Fruit fly (Drosophila melanogaster) whole organism, embryonic: ENCODE results near the gene Cpsf5.
A peak's percentile ranks its signal among the peaks of the same experiment; 100 is the strongest.

ENCODE experiments used
- Aef1 ChIP-seq: fragments of 200-800 bp; sonication (Bioruptor generic); IDR thresholded peaks from 3 replicates; pipeline ENCODE4 v1.3.6; 2022; ENCODE audit warnings: missing biosample characterization, missing genetic modification characterization
- B-H2 ChIP-seq: fragments of 200-800 bp; sonication (Bioruptor generic); optimal IDR thresholded peaks from 2 replicates; lab custom pipeline; 2018; ENCODE audit warnings: missing biosample characterization, mild to moderate bottlenecking, missing genetic modification characterization
- CG10209 ChIP-seq: fragments of 200-800 bp; sonication (Bioruptor generic); optimal IDR thresholded peaks from 3 replicates; lab custom pipeline; 2017; ENCODE audit warnings: missing biosample characterization, mild to moderate bottlenecking, missing genetic modification characterization, missing genetic modification reagents
- CG10274 ChIP-seq: fragments of 200-800 bp; sonication (Bioruptor generic); optimal IDR thresholded peaks from 3 replicates; lab custom pipeline; 2017; ENCODE audit warnings: missing biosample characterization, mild to moderate bottlenecking, missing genetic modification characterization
- CG10543 ChIP-seq: fragments of 200-800 bp; sonication (Bioruptor generic); optimal IDR thresholded peaks from 3 replicates; lab custom pipeline; 2017; ENCODE audit warnings: missing biosample characterization, mild to moderate bottlenecking, missing genetic modification characterization, moderate library complexity
- CG11085 ChIP-seq: fragments of 200-800 bp; sonication (Bioruptor generic); IDR thresholded peaks from 2 replicates; pipeline ENCODE4 v1.3.6; 2022; ENCODE audit warnings: missing biosample characterization, missing genetic modification characterization
- CG11247 ChIP-seq: fragments of 200-800 bp; sonication (Bioruptor generic); IDR thresholded peaks from 2 replicates; pipeline ENCODE4 v1.3.6; 2022; ENCODE audit warnings: missing biosample characterization, missing genetic modification characterization
- CG17328 ChIP-seq: fragments of 200-800 bp; sonication (Bioruptor generic); IDR thresholded peaks from 2 replicates; pipeline ENCODE4 v1.3.6; 2022; ENCODE audit warnings: missing biosample characterization, missing genetic modification characterization
- CG17359 ChIP-seq: fragments of 200-800 bp; sonication (Bioruptor generic); optimal IDR thresholded peaks from 3 replicates; lab custom pipeline; 2018; ENCODE audit warnings: missing biosample characterization, mild to moderate bottlenecking, missing genetic modification characterization, moderate library complexity
- CG18619 ChIP-seq: fragments of 200-800 bp; sonication (Bioruptor generic); optimal IDR thresholded peaks from 3 replicates; lab custom pipeline; 2017; ENCODE audit warnings: missing biosample characterization, mild to moderate bottlenecking, missing genetic modification characterization
- CG2199 ChIP-seq: fragments of 200-800 bp; sonication (Bioruptor generic); IDR thresholded peaks from 3 replicates; pipeline ENCODE4 v1.3.6; 2022; ENCODE audit warnings: missing biosample characterization, missing genetic modification characterization
- CG31388 ChIP-seq: fragments of 200-800 bp; sonication (Bioruptor generic); optimal IDR thresholded peaks from 2 replicates; lab custom pipeline; 2016; ENCODE audit warnings: missing biosample characterization, missing genetic modification characterization
- CG33213 ChIP-seq: fragments of 200-800 bp; sonication (Bioruptor generic); optimal IDR thresholded peaks from 3 replicates; lab custom pipeline; 2016; ENCODE audit warnings: missing biosample characterization, missing genetic modification characterization
- CG34422 ChIP-seq: fragments of 200-800 bp; sonication (Bioruptor generic); IDR thresholded peaks from 3 replicates; pipeline ENCODE4 v1.3.6; 2022; ENCODE audit warnings: missing biosample characterization, missing genetic modification characterization
- CG3838 ChIP-seq: fragments of 200-800 bp; sonication (Bioruptor generic); optimal IDR thresholded peaks from 3 replicates; lab custom pipeline; 2016; ENCODE audit warnings: missing biosample characterization, missing genetic modification characterization
- CG43689 ChIP-seq: fragments of 200-800 bp; sonication (Bioruptor generic); IDR thresholded peaks from 2 replicates; pipeline ENCODE4 v1.3.6; 2022; ENCODE audit warnings: missing biosample characterization, missing genetic modification characterization
- CG5953 ChIP-seq: fragments of 200-800 bp; sonication (Bioruptor generic); IDR thresholded peaks from 2 replicates; pipeline ENCODE4 v1.3.6; 2022; ENCODE audit warnings: missing biosample characterization, missing genetic modification characterization
- CG6689 ChIP-seq: fragments of 200-800 bp; sonication (Bioruptor generic); IDR thresholded peaks from 2 replicates; pipeline ENCODE4 v1.3.6; 2022; ENCODE audit warnings: missing biosample characterization, missing genetic modification characterization
- CG6854 ChIP-seq: fragments of 200-800 bp; sonication (Bioruptor generic); optimal IDR thresholded peaks from 3 replicates; lab custom pipeline; 2017; ENCODE audit warnings: missing biosample characterization, mild to moderate bottlenecking, missing genetic modification characterization
- CG9797 ChIP-seq: fragments of 200-800 bp; sonication (Bioruptor generic); optimal IDR thresholded peaks from 3 replicates; lab custom pipeline; 2018; ENCODE audit warnings: missing biosample characterization, mild to moderate bottlenecking, missing genetic modification characterization
- Med ChIP-seq: fragments of 200-800 bp; sonication (Bioruptor generic); peaks from one replicate; lab custom pipeline; 2016; ENCODE audit warnings: missing biosample characterization, missing genetic modification characterization, mild to moderate bottlenecking, inconsistent platforms, moderate library complexity
- Meics ChIP-seq: fragments of 200-800 bp; sonication (Bioruptor generic); optimal IDR thresholded peaks from 2 replicates; lab custom pipeline; 2017; ENCODE audit warnings: missing biosample characterization, mild to moderate bottlenecking, missing genetic modification characterization
- NC2β ChIP-seq: fragments of 200-800 bp; sonication (Bioruptor generic); optimal IDR thresholded peaks from 2 replicates; lab custom pipeline; 2016; ENCODE audit warnings: missing biosample characterization, missing genetic modification characterization
- Nf-YC ChIP-seq: fragments of 200-800 bp; optimal IDR thresholded peaks from 3 replicates; lab custom pipeline; 2019; ENCODE audit warnings: missing biosample characterization, mild to moderate bottlenecking, missing genetic modification characterization, moderate library complexity
- Poxn ChIP-seq: fragments of 200-800 bp; sonication (Bioruptor generic); IDR thresholded peaks from 2 replicates; pipeline ENCODE4 v1.3.6; 2022; ENCODE audit warnings: missing biosample characterization, missing genetic modification characterization
- Scr ChIP-seq: fragments of 200-800 bp; sonication (Bioruptor generic); IDR thresholded peaks from 2 replicates; pipeline ENCODE4 v1.3.6; 2022; ENCODE audit warnings: missing biosample characterization, missing genetic modification characterization; ENCODE audit not compliant: partially characterized antibody
- Sox100B ChIP-seq: fragments of 200-800 bp; sonication (Bioruptor generic); optimal IDR thresholded peaks from 3 replicates; lab custom pipeline; 2018; ENCODE audit warnings: missing biosample characterization, mild to moderate bottlenecking, missing genetic modification characterization
- YL-1 ChIP-seq: fragments of 200-800 bp; sonication (Bioruptor generic); optimal IDR thresholded peaks from 3 replicates; lab custom pipeline; 2017; ENCODE audit warnings: missing biosample characterization, mild to moderate bottlenecking, missing genetic modification characterization
- al ChIP-seq: fragments of 200-800 bp; sonication (Bioruptor generic); IDR thresholded peaks from 2 replicates; pipeline ENCODE4 v1.3.6; 2022; ENCODE audit warnings: missing biosample characterization, missing genetic modification characterization
- corto ChIP-seq: fragments of 200-800 bp; sonication (Bioruptor generic); optimal IDR thresholded peaks from 2 replicates; lab custom pipeline; 2016; ENCODE audit warnings: missing biosample characterization, mild to moderate bottlenecking, missing genetic modification characterization, moderate library complexity
- crp ChIP-seq, 2 experiments: fragments of 200-800 bp; sonication (Bioruptor generic); optimal IDR thresholded peaks; 2 replicates in 1 of 2; 3 replicates in 1 of 2; lab custom pipeline; 2017; ENCODE audit warnings: missing biosample characterization in 2 of 2, missing genetic modification characterization in 2 of 2, mild to moderate bottlenecking in 1 of 2, moderate library complexity in 1 of 2
- dan ChIP-seq: fragments of 200-800 bp; sonication (Bioruptor generic); IDR thresholded peaks from 2 replicates; pipeline ENCODE4 v1.3.6; 2022; ENCODE audit warnings: missing biosample characterization, missing genetic modification characterization
- dm ChIP-seq: fragments of 200-800 bp; sonication (Bioruptor generic); optimal IDR thresholded peaks from 3 replicates; lab custom pipeline; 2016; ENCODE audit warnings: missing biosample characterization, missing genetic modification characterization
- dpn ChIP-seq, 2 experiments: fragments of 200-800 bp; sonication (Bioruptor generic); optimal IDR thresholded peaks; 3 replicates each; lab custom pipeline; 2016; ENCODE audit warnings: missing biosample characterization in 2 of 2, missing genetic modification characterization in 2 of 2
- ems ChIP-seq: fragments of 200-800 bp; sonication (Bioruptor generic); optimal IDR thresholded peaks from 3 replicates; lab custom pipeline; 2016; ENCODE audit warnings: missing biosample characterization, missing genetic modification characterization
- ewg ChIP-seq: fragments of 200-800 bp; sonication (Bioruptor generic); optimal IDR thresholded peaks from 3 replicates; lab custom pipeline; 2017; ENCODE audit warnings: mild to moderate bottlenecking, missing biosample characterization, missing genetic modification reagents, missing genetic modification characterization
- fru ChIP-seq: fragments of >200 bp; optimal IDR thresholded peaks from 2 replicates; lab custom pipeline; 2017
- jigr1 ChIP-seq: fragments of 200-800 bp; sonication (Bioruptor generic); IDR thresholded peaks from 3 replicates; pipeline ENCODE4 v1.3.6; 2022; ENCODE audit warnings: missing biosample characterization, missing genetic modification characterization
- kah ChIP-seq: fragments of 200-800 bp; sonication (Bioruptor generic); optimal IDR thresholded peaks from 2 replicates; lab custom pipeline; 2018; ENCODE audit warnings: missing biosample characterization, mild to moderate bottlenecking, missing genetic modification characterization
- klu ChIP-seq: fragments of 200-800 bp; sonication (Bioruptor generic); IDR thresholded peaks from 2 replicates; pipeline ENCODE4 v1.3.6; 2022; ENCODE audit warnings: missing biosample characterization, missing genetic modification characterization
- lmd ChIP-seq: fragments of 200-800 bp; sonication (Bioruptor generic); IDR thresholded peaks from 2 replicates; pipeline ENCODE4 v1.3.6; 2022; ENCODE audit warnings: missing biosample characterization, missing genetic modification characterization
- nom ChIP-seq: fragments of 200-800 bp; sonication (Bioruptor generic); optimal IDR thresholded peaks from 2 replicates; lab custom pipeline; 2017; ENCODE audit warnings: missing biosample characterization, missing genetic modification characterization, mild to moderate bottlenecking, moderate library complexity, missing genetic modification reagents
- pb ChIP-seq: fragments of 200-800 bp; sonication (Bioruptor generic); optimal IDR thresholded peaks from 3 replicates; lab custom pipeline; 2016; ENCODE audit warnings: missing biosample characterization, missing genetic modification characterization
- prd ChIP-seq, 3 experiments: fragments of >200 bp in 2 of 3; fragments of 200-800 bp in 1 of 3; sonication (Bioruptor generic) in 1 of 3; optimal IDR thresholded peaks in 2 of 3; IDR thresholded peaks in 1 of 3; 2 replicates in 2 of 3; 3 replicates in 1 of 3; pipeline versions ENCODE4 v1.3.6 to Lab custom; 2017 to 2022; ENCODE audit warnings: missing biosample characterization in 1 of 3, missing genetic modification characterization in 1 of 3
- sens ChIP-seq: fragments of 200-800 bp; sonication (Bioruptor generic); peaks from one replicate; lab custom pipeline; 2016; ENCODE audit warnings: missing biosample characterization, missing genetic modification characterization
- sqz ChIP-seq: fragments of 200-800 bp; sonication (Bioruptor generic); optimal IDR thresholded peaks from 3 replicates; lab custom pipeline; 2018; ENCODE audit warnings: missing biosample characterization, mild to moderate bottlenecking, missing genetic modification characterization
- tgo ChIP-seq: fragments of 200-800 bp; sonication (Bioruptor generic); IDR thresholded peaks from 3 replicates; pipeline ENCODE4 v1.3.6; 2022; ENCODE audit warnings: missing biosample characterization, missing genetic modification characterization
- usp ChIP-seq: fragments of >200 bp; optimal IDR thresholded peaks from 2 replicates; lab custom pipeline; 2017; ENCODE audit warnings: missing biosample characterization, missing genetic modification characterization
- vnd ChIP-seq: fragments of 200-800 bp; sonication (Bioruptor generic); IDR thresholded peaks from 3 replicates; pipeline ENCODE4 v1.3.6; 2022; ENCODE audit warnings: missing biosample characterization, missing genetic modification characterization; ENCODE audit not compliant: partially characterized antibody
- wor ChIP-seq: fragments of 200-800 bp; sonication (Bioruptor generic); IDR thresholded peaks from 2 replicates; pipeline ENCODE4 v1.3.6; 2022; ENCODE audit warnings: missing biosample characterization, missing genetic modification characterization

Gene Cpsf5

DNA sequence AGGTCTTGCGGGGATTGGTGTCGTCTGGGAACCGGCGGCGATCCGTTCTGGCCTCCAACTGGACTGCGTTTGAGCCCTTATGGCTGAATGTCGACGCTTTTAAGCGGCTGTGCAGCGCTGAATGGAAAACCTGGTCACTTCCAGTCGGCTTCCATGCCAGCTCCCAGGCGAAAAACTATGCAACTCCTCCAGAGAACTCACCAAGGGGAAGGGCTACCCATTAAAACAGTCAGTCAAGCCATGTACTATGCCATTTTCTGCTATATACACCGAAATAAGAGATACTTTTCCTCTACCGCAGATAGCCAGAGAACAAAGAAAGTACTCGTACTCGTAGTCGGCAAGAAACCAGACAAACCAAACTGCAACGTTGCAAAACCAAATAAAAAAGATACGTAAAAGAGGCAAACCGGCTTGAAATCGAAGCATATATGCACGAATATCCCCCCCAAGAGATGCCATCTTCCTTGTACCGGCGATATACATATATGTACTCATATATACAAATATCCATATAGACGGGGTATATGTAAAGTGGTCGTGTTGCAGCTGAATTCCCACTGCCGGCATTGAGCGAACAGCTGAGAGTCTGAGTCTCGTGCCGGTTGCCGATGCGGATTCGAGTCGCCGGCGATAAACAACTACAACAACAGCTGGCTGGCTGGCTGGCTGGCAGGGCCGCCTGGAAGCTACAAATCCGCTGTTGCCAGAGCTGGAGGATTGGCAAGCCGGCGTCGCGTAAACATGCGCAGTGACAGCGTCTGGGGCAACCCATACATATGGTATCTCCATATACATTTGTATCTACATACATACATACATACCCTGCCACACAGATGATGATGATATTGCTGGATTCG lies 31.1 kb upstream of the Cpsf5 start, which contains the start of gene Hsp67Ba (continued):
- TF ChIP-seq B-H2 (GFP tag; lab: Kevin White, UChicago): peak; percentile 24
- no peak for TF ChIP-seq CG31388
- TF ChIP-seq Meics: no peak
- no peak for TF ChIP-seq CG17328
- peak; percentile 60; the same call in 1 of the 3 replicates for TF ChIP-seq CG34422 (GFP tag; lab: Robert Waterston, UW)
- no peak for TF ChIP-seq CG10209
- TF ChIP-seq CG10274 (GFP tag; lab: Kevin White, UChicago): no peak
- no peak for TF ChIP-seq al (GFP tag; lab: Robert Waterston, UW)
- TF ChIP-seq CG3838 (GFP tag; lab: Kevin White, UChicago): no peak
- TF ChIP-seq nom (GFP tag; lab: Kevin White, UChicago): peak; percentile 49
- TF ChIP-seq sens (GFP tag; lab: Kevin White, UChicago): no peak
- TF ChIP-seq Poxn (GFP tag; lab: Robert Waterston, UW): no peak
- TF ChIP-seq jigr1 (GFP tag; lab: Robert Waterston, UW): no peak
- no peak for TF ChIP-seq CG17359 (tag; lab: Kevin White, UChicago)
- no peak for TF ChIP-seq CG6854 (GFP tag; lab: Kevin White, UChicago)
- TF ChIP-seq vnd: no peak
- TF ChIP-seq ems: no peak
- no peak for TF ChIP-seq fru
- TF ChIP-seq dan (GFP tag; lab: Robert Waterston, UW): no peak
- TF ChIP-seq dpn (GFP tag; optimal IDR thresholded peaks at IDR 0.05; lab: Kevin White, UChicago): no peak
- TF ChIP-seq sqz (GFP tag; lab: Kevin White, UChicago): no peak
- TF ChIP-seq NC2β (GFP tag; lab: Kevin White, UChicago): no peak
- TF ChIP-seq CG11247 (GFP tag; lab: Robert Waterston, UW): no peak
- TF ChIP-seq usp (GFP tag; lab: Kevin White, UChicago): no peak
- peak; percentile 34 for TF ChIP-seq Nf-YC
- TF ChIP-seq CG33213 (GFP tag; lab: Kevin White, UChicago): no peak
- no peak for TF ChIP-seq CG6689
- TF ChIP-seq tgo: no peak
- TF ChIP-seq Sox100B (GFP tag; lab: Kevin White, UChicago): no peak
- TF ChIP-seq Med (GFP tag; lab: Kevin White, UChicago): peak; percentile 50
- TF ChIP-seq pb: no peak
- no peak for TF ChIP-seq YL-1 (GFP tag; lab: Kevin White, UChicago)
- TF ChIP-seq lmd: no peak
- no peak for TF ChIP-seq CG5953 (GFP tag; lab: Robert Waterston, UW)
- TF ChIP-seq CG10543 (GFP tag; lab: Kevin White, UChicago): peak; percentile 17
- peak; percentile 47 for TF ChIP-seq corto (GFP tag; lab: Kevin White, UChicago)
- TF ChIP-seq CG43689: no peak
- TF ChIP-seq CG9797 (GFP tag; lab: Kevin White, UChicago): no peak
- TF ChIP-seq prd (optimal IDR thresholded peaks at IDR 0.05; lab: Kevin White, UChicago): no peak
- no peak for TF ChIP-seq prd (GFP tag; IDR thresholded peaks at IDR 0.05; lab: Robert Waterston, UW)
- TF ChIP-seq wor (GFP tag; lab: Robert Waterston, UW): no peak
- TF ChIP-seq CG18619 (GFP tag; lab: Kevin White, UChicago): no peak
- TF ChIP-seq CG2199 (GFP tag; lab: Robert Waterston, UW): no peak
- no peak for TF ChIP-seq Aef1
- TF ChIP-seq klu (GFP tag; lab: Robert Waterston, UW): no peak
- no peak for TF ChIP-seq dm
- TF ChIP-seq crp (GFP tag; optimal IDR thresholded peaks at IDR 0.05; lab: Kevin White, UChicago): peak in 1 of 2 experiments; percentile 39
- TF ChIP-seq Scr (GFP tag; lab: Robert Waterston, UW): no peak
- TF ChIP-seq kah (GFP tag; lab: Kevin White, UChicago): no peak
- peak; percentile 56 for TF ChIP-seq ewg (GFP tag; lab: Kevin White, UChicago)
- TF ChIP-seq CG11085 (GFP tag; lab: Robert Waterston, UW): no peak
